Fruit fly (Drosophila melanogaster): ENCODE data around the gene Octalpha2R.

The Octalpha2R gene

dm6 chr3R:18795000-18795810, 53.8 kb downstream of the Octalpha2R start, which contains the start of gene CG7720 (continued):
- TF ChIP-seq hb (GFP tag; IDR thresholded peaks at IDR 0.05; ENCODE audit: partially characterized antibody) (no peak), CG17612 (GFP tag; IDR thresholded peaks at IDR 0.05) (no peak), Sry-β (GFP tag; optimal IDR thresholded peaks at IDR 0.05) (no peak), Hr51 (GFP tag; optimal IDR thresholded peaks at IDR 0.05) (peak in 1 of 2 experiments; percentile 71), Mes4 (GFP tag; optimal IDR thresholded peaks at IDR 0.05) (no peak), psq (GFP tag; optimal IDR thresholded peaks at IDR 0.05) (no peak), kah (GFP tag; optimal IDR thresholded peaks at IDR 0.05) (no peak), CG5245 (GFP tag; optimal IDR thresholded peaks at IDR 0.05) (peak; percentile 12), Hey (tag; optimal IDR thresholded peaks at IDR 0.05) (no peak), Vsx1 (GFP tag; optimal IDR thresholded peaks at IDR 0.05) (peak; percentile 16), gcm2 (GFP tag; optimal IDR thresholded peaks at IDR 0.05) (no peak), CG10274 (GFP tag; optimal IDR thresholded peaks at IDR 0.05) (no peak), Abd-B (GFP tag; optimal IDR thresholded peaks at IDR 0.05) (no peak), B-H1 (GFP tag; IDR thresholded peaks at IDR 0.05) (no peak), CG1647 (GFP tag; optimal IDR thresholded peaks at IDR 0.05) (no peak), esg (GFP tag; conservative IDR thresholded peaks at IDR 0.05) (peak; percentile 39; the same call in 1 of the 2 replicates), tap (tag; optimal IDR thresholded peaks at IDR 0.05) (no peak), Xbp1 (GFP tag; optimal IDR thresholded peaks at IDR 0.05) (peak; percentile 69), CG30431 (GFP tag; optimal IDR thresholded peaks at IDR 0.05) (no peak), trh (GFP tag; optimal IDR thresholded peaks at IDR 0.05) (no peak), TFAM (GFP tag; optimal IDR thresholded peaks at IDR 0.05) (no peak), CG3726 (GFP tag; IDR thresholded peaks at IDR 0.05) (no peak), h (optimal IDR thresholded peaks at IDR 0.05) (no peak), CG11560 (tag; IDR thresholded peaks at IDR 0.05) (0 out of 3 replicates have a peak, but pooled peaks have one; percentile 43), CG10321 (GFP tag; IDR thresholded peaks at IDR 0.05) (no peak), CG4730 (GFP tag; IDR thresholded peaks at IDR 0.05) (no peak), Ets97D (GFP tag; optimal IDR thresholded peaks at IDR 0.05) (no peak), ATbp (GFP tag; optimal IDR thresholded peaks at IDR 0.05) (no peak), Jarid2 (GFP tag; optimal IDR thresholded peaks at IDR 0.05) (no peak), Dref (GFP tag; IDR thresholded peaks at IDR 0.05) (no peak), Mrtf (GFP tag; IDR thresholded peaks at IDR 0.05) (no peak), ems (GFP tag; optimal IDR thresholded peaks at IDR 0.05) (no peak), jigr1 (GFP tag; IDR thresholded peaks at IDR 0.05) (no peak), CG43689 (GFP tag; IDR thresholded peaks at IDR 0.05) (no peak), Gug (GFP tag; IDR thresholded peaks at IDR 0.05) (no peak), tio (GFP tag; optimal IDR thresholded peaks at IDR 0.05) (peak; percentile 53), CG12942 (GFP tag; optimal IDR thresholded peaks at IDR 0.05) (no peak), Ptx1 (GFP tag; IDR thresholded peaks at IDR 0.05) (0 out of 2 replicates have a peak, but pooled peaks have one; percentile 27), CG9609 (GFP tag; optimal IDR thresholded peaks at IDR 0.05) (no peak), phol (tag; optimal IDR thresholded peaks at IDR 0.05) (peak; percentile 50), oc (tag; optimal IDR thresholded peaks at IDR 0.05) (no peak), fd64A (GFP tag; optimal IDR thresholded peaks at IDR 0.05) (no peak), CG17186 (GFP tag; optimal IDR thresholded peaks at IDR 0.05) (no peak), lola (GFP tag; optimal IDR thresholded peaks at IDR 0.05) (peak in 1 of 3 experiments; percentile 38), Hr39 (optimal IDR thresholded peaks at IDR 0.05) (no peak), H2.0 (GFP tag; IDR thresholded peaks at IDR 0.05) (no peak), CG15269 (tag; optimal IDR thresholded peaks at IDR 0.05) (peak; percentile 54), btn (GFP tag; optimal IDR thresholded peaks at IDR 0.05) (no peak), ash1 (GFP tag; optimal IDR thresholded peaks at IDR 0.05) (no peak), grn (GFP tag; optimal IDR thresholded peaks at IDR 0.05) (no peak), sqz (GFP tag; optimal IDR thresholded peaks at IDR 0.05) (no peak)

Measured in whole organism, embryonic.